Worm (Caenorhabditis elegans) whole organism, L3 larva: Measurements from ENCODE around the gene pxl-1.

Experiments used
- R02D3.7 ChIP-seq: fragments of 150-350 bp; optimal IDR thresholded peaks from 2 replicates; lab custom pipeline; 2014; ENCODE audit warnings: missing biosample characterization, missing genetic modification characterization
- aly-2 ChIP-seq: fragments of 150-350 bp; optimal IDR thresholded peaks from 2 replicates; lab custom pipeline; 2014; ENCODE audit warnings: missing biosample characterization, missing genetic modification characterization
- ceh-16 ChIP-seq: sonication (generic microtip); optimal IDR thresholded peaks from 2 replicates; lab custom pipeline; 2017; ENCODE audit warnings: missing biosample characterization, missing genetic modification characterization
- fkh-10 ChIP-seq: sonication (generic microtip); optimal IDR thresholded peaks from 2 replicates; lab custom pipeline; 2017; ENCODE audit warnings: missing biosample characterization, missing genetic modification reagents, missing genetic modification characterization
- jun-1 ChIP-seq: fragments of 150-350 bp; optimal IDR thresholded peaks from 2 replicates; lab custom pipeline; 2014; ENCODE audit warnings: missing biosample characterization, missing genetic modification reagents, missing genetic modification characterization
- mdl-1 ChIP-seq: fragments of 150-350 bp; optimal IDR thresholded peaks from 2 replicates; lab custom pipeline; 2014; ENCODE audit warnings: missing biosample characterization, missing genetic modification characterization
- nfya-1 ChIP-seq: sonication (generic microtip); optimal IDR thresholded peaks from 2 replicates; lab custom pipeline; 2017; ENCODE audit warnings: missing genetic modification characterization, mild to moderate bottlenecking, missing compliant biosample characterization, antibody characterized with exemption, moderate library complexity; ENCODE audit not compliant: insufficient read depth
- nhr-77 ChIP-seq: fragments of 150-350 bp; optimal IDR thresholded peaks from 2 replicates; lab custom pipeline; 2014; ENCODE audit warnings: missing biosample characterization, missing genetic modification characterization
- pha-4 ChIP-seq: fragments of 150-350 bp; optimal IDR thresholded peaks from 2 replicates; lab custom pipeline; 2014; ENCODE audit warnings: missing biosample characterization, missing genetic modification reagents, missing genetic modification characterization
- ztf-11 ChIP-seq: fragments of 150-350 bp; optimal IDR thresholded peaks from 2 replicates; lab custom pipeline; 2014; ENCODE audit warnings: missing biosample characterization, missing genetic modification characterization
- ztf-4 ChIP-seq: fragments of 150-350 bp; optimal IDR thresholded peaks from 2 replicates; lab custom pipeline; 2014; ENCODE audit warnings: missing biosample characterization, missing genetic modification characterization

DNA sequence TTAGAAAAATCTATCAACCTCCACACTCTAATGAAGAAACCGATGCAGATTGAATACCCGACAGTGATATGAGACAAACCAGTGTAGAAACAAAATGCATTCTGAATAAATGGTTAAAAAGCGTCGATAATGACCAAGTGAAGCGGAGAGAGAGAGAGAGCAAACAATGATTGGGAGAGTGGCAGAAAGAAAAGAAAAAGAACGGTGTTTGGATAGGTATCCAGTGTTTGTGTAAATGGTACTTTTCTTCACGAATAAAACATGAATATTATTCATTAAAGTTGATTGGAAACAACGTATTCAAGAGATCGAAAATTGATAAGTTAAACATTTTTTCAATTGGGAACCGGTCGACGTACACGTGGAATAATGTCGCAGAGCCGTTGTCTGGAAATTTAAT, 26.4 kb downstream of the pxl-1 start, which contains the start of gene F01F1.15:
- peak; percentile 13 for TF ChIP-seq pha-4 (tag; lab: Kevin White, UChicago)
- no peak for TF ChIP-seq mdl-1
- no peak for TF ChIP-seq ztf-4 (tag; lab: Kevin White, UChicago)
- no peak for TF ChIP-seq jun-1 (tag; lab: Kevin White, UChicago)
- TF ChIP-seq R02D3.7 (tag; lab: Kevin White, UChicago): no peak
- TF ChIP-seq aly-2: no peak
- TF ChIP-seq ztf-11 (tag; lab: Kevin White, UChicago): no peak
- no peak for TF ChIP-seq nfya-1 (tag; lab: Kevin White, UChicago)
- TF ChIP-seq ceh-16 (tag; lab: Kevin White, UChicago): no peak
- no peak for TF ChIP-seq nhr-77
- no peak for TF ChIP-seq fkh-10 (GFP tag; lab: Kevin White, UChicago)
